Worm (Caenorhabditis elegans) whole organism, mixed stage, embryonic: Measurements from ENCODE around the gene clec-167.

Experiments
- M03D4.4 ChIP-seq: sonication (generic microtip); optimal IDR thresholded peaks from 2 replicates; lab custom pipeline; 2017; ENCODE audit warnings: mild to moderate bottlenecking, missing genetic modification characterization, missing compliant biosample characterization
- bed-3 ChIP-seq: fragments of 200-800 bp; sonication (Bioruptor generic); optimal IDR thresholded peaks from 3 replicates; lab custom pipeline; 2018; ENCODE audit warnings: mild to moderate bottlenecking, missing genetic modification characterization, moderate library complexity, missing compliant biosample characterization
- blmp-1 ChIP-seq: fragments of 150-350 bp; optimal IDR thresholded peaks from 2 replicates; lab custom pipeline; 2014; ENCODE audit warnings: missing biosample characterization, missing genetic modification characterization
- ceh-43 ChIP-seq: fragments of 200-800 bp; sonication (Bioruptor generic); optimal IDR thresholded peaks from 2 replicates; lab custom pipeline; 2018; ENCODE audit warnings: mild to moderate bottlenecking, missing genetic modification characterization, moderate library complexity, missing compliant biosample characterization
- ceh-83 ChIP-seq: fragments of 200-800 bp; sonication (Bioruptor generic); optimal IDR thresholded peaks from 2 replicates; lab custom pipeline; 2018; ENCODE audit warnings: mild to moderate bottlenecking, missing genetic modification characterization, missing compliant biosample characterization
- ces-1 ChIP-seq: fragments of 150-350 bp; optimal IDR thresholded peaks from 2 replicates; lab custom pipeline; 2014; ENCODE audit warnings: missing biosample characterization, missing genetic modification reagents, missing genetic modification characterization
- cnd-1 ChIP-seq: fragments of 200-800 bp; sonication (Bioruptor generic); optimal IDR thresholded peaks from 2 replicates; lab custom pipeline; 2018; ENCODE audit warnings: mild to moderate bottlenecking, missing genetic modification characterization, missing compliant biosample characterization
- drap-1 ChIP-seq: fragments of 200-800 bp; sonication (Bioruptor generic); optimal IDR thresholded peaks from 3 replicates; lab custom pipeline; 2018; ENCODE audit warnings: mild to moderate bottlenecking, missing genetic modification characterization, missing compliant biosample characterization
- elt-1 ChIP-seq: sonication (generic microtip); optimal IDR thresholded peaks from 2 replicates; lab custom pipeline; 2017; ENCODE audit warnings: missing genetic modification characterization, mild to moderate bottlenecking, missing compliant biosample characterization, antibody characterized with exemption, moderate library complexity, borderline replicate concordance; ENCODE audit not compliant: insufficient read depth
- flh-1 ChIP-seq: fragments of 200-800 bp; sonication (Bioruptor generic); optimal IDR thresholded peaks from 2 replicates; lab custom pipeline; 2018; ENCODE audit warnings: mild to moderate bottlenecking, missing genetic modification characterization, moderate library complexity, missing compliant biosample characterization
- ham-2 ChIP-seq: fragments of 200-800 bp; sonication (Bioruptor generic); optimal IDR thresholded peaks from 2 replicates; lab custom pipeline; 2018; ENCODE audit warnings: mild to moderate bottlenecking, missing genetic modification characterization, missing compliant biosample characterization
- hlh-1 ChIP-seq: fragments of 150-350 bp; optimal IDR thresholded peaks from 2 replicates; lab custom pipeline; 2014; ENCODE audit warnings: missing biosample characterization, missing genetic modification reagents, missing genetic modification characterization
- lin-13 ChIP-seq: fragments of 150-350 bp; optimal IDR thresholded peaks from 2 replicates; lab custom pipeline; 2014; ENCODE audit warnings: missing biosample characterization, missing genetic modification characterization
- lin-32 ChIP-seq: fragments of 200-800 bp; sonication (Bioruptor generic); optimal IDR thresholded peaks from 2 replicates; lab custom pipeline; 2018; ENCODE audit warnings: mild to moderate bottlenecking, missing genetic modification characterization, missing compliant biosample characterization
- lsy-2 ChIP-seq: fragments of 150-350 bp; optimal IDR thresholded peaks from 2 replicates; lab custom pipeline; 2014; ENCODE audit warnings: missing biosample characterization, missing genetic modification characterization
- mab-5 ChIP-seq: fragments of 150-350 bp; optimal IDR thresholded peaks from 2 replicates; lab custom pipeline; 2014; ENCODE audit warnings: missing biosample characterization, missing genetic modification characterization
- mep-1 ChIP-seq: fragments of 150-350 bp; optimal IDR thresholded peaks from 2 replicates; lab custom pipeline; 2017; ENCODE audit warnings: missing biosample characterization, missing genetic modification reagents, missing genetic modification characterization, inconsistent platforms
- mls-2 ChIP-seq: sonication (generic microtip); optimal IDR thresholded peaks from 2 replicates; lab custom pipeline; 2016; ENCODE audit warnings: mild to moderate bottlenecking, missing genetic modification characterization, moderate library complexity, missing compliant biosample characterization
- nhr-12 ChIP-seq: fragments of 150-350 bp; optimal IDR thresholded peaks from 2 replicates; lab custom pipeline; 2014; ENCODE audit warnings: missing biosample characterization, missing genetic modification characterization
- nhr-2 ChIP-seq: fragments of 150-350 bp; optimal IDR thresholded peaks from 2 replicates; lab custom pipeline; 2014; ENCODE audit warnings: missing biosample characterization, missing genetic modification characterization
- nhr-237 ChIP-seq: fragments of 150-350 bp; optimal IDR thresholded peaks from 2 replicates; lab custom pipeline; 2014; ENCODE audit warnings: missing biosample characterization, missing genetic modification characterization
- nhr-28 ChIP-seq: fragments of 150-350 bp; optimal IDR thresholded peaks from 2 replicates; lab custom pipeline; 2014; ENCODE audit warnings: missing biosample characterization, missing genetic modification characterization
- pha-4 ChIP-seq: fragments of 150-350 bp; optimal IDR thresholded peaks from 2 replicates; lab custom pipeline; 2018; ENCODE audit warnings: missing biosample characterization, missing genetic modification reagents, missing genetic modification characterization
- sem-2 ChIP-seq: fragments of 200-800 bp; sonication (Bioruptor generic); optimal IDR thresholded peaks from 2 replicates; lab custom pipeline; 2018; ENCODE audit warnings: mild to moderate bottlenecking, missing genetic modification characterization, missing compliant biosample characterization
- snpc-4 ChIP-seq: fragments of 150-350 bp; optimal IDR thresholded peaks from 2 replicates; lab custom pipeline; 2014; ENCODE audit warnings: missing biosample characterization, missing genetic modification characterization
- sptf-1 ChIP-seq: sonication (generic microtip); optimal IDR thresholded peaks from 2 replicates; lab custom pipeline; 2017; ENCODE audit warnings: mild to moderate bottlenecking, missing genetic modification characterization, moderate library complexity, missing compliant biosample characterization
- tbx-8 ChIP-seq: fragments of 200-800 bp; sonication (Bioruptor generic); optimal IDR thresholded peaks from 2 replicates; lab custom pipeline; 2018; ENCODE audit warnings: mild to moderate bottlenecking, missing genetic modification characterization, moderate library complexity, missing compliant biosample characterization
- unc-120 ChIP-seq: sonication (generic microtip); optimal IDR thresholded peaks from 2 replicates; lab custom pipeline; 2017; ENCODE audit warnings: missing genetic modification characterization, missing compliant biosample characterization; ENCODE audit not compliant: poor library complexity, severe bottlenecking
- unc-39 ChIP-seq: fragments of 150-350 bp; optimal IDR thresholded peaks from 2 replicates; lab custom pipeline; 2014; ENCODE audit warnings: missing biosample characterization, missing genetic modification characterization
- unc-62 ChIP-seq: fragments of 150-350 bp; optimal IDR thresholded peaks from 2 replicates; lab custom pipeline; 2014; ENCODE audit warnings: missing biosample characterization, missing genetic modification reagents, missing genetic modification characterization
- zip-8 ChIP-seq: fragments of 150-350 bp; optimal IDR thresholded peaks from 2 replicates; lab custom pipeline; 2014; ENCODE audit warnings: missing biosample characterization, missing genetic modification characterization
- ztf-11 ChIP-seq: fragments of 150-350 bp; optimal IDR thresholded peaks from 2 replicates; lab custom pipeline; 2014; ENCODE audit warnings: missing biosample characterization, missing genetic modification characterization

Gene clec-167

ce11 chrIV:1266138-1266537, 10.6 kb upstream of the clec-167 start:
- TF ChIP-seq blmp-1 (tag; lab: Kevin White, UChicago) = no peak
- TF ChIP-seq nhr-12 (tag; lab: Kevin White, UChicago) = no peak
- no peak for TF ChIP-seq tbx-8 (GFP tag; lab: Kevin White, UChicago)
- TF ChIP-seq sptf-1 = no peak
- TF ChIP-seq hlh-1 (tag; lab: Kevin White, UChicago) = no peak
- TF ChIP-seq, all 35 proteins: peak for 0

DNA sequence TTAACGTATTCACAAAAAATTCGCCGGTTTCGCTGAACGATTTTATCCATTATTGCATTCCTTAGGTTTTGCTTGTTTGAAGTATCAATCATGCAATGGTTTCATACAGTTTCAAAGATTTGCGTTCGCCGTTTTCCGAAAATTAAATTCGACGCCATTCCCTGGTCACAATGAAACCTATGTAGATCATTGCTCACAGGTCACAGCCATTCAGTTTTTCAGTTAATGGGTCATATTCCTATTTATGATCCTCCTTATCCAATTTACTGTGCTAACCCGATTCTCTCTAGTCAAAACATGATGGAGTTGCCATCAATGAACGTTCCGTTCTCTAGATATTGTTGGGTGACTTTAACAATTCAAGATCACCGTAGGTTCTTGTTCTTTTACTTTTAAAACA, 9.4 kb upstream of the clec-167 start, which contains the start of gene F38A1.13:
F38A1.13 (plus strand) TSS at position 301 of the 400 bp plus-strand sequence.
- no peak for TF ChIP-seq lin-32 (GFP tag; lab: Kevin White, UChicago)
- TF ChIP-seq snpc-4 (tag; lab: Kevin White, UChicago) = no peak
- TF ChIP-seq ces-1 (GFP tag; lab: Kevin White, UChicago) = no peak
- TF ChIP-seq, all 35 proteins: peak for 0

ce11 chrIV:1261930-1262329, 6.4 kb upstream of the clec-167 start:
- no peak for TF ChIP-seq nhr-237
- no peak for TF ChIP-seq flh-1
- no peak for TF ChIP-seq ztf-11 (tag; lab: Kevin White, UChicago)
- TF ChIP-seq mep-1 (tag; lab: Kevin White, UChicago) = no peak
- no peak for TF ChIP-seq unc-120 (tag; lab: Kevin White, UChicago)
- no peak for TF ChIP-seq pha-4 (tag; lab: Kevin White, UChicago)
- TF ChIP-seq sptf-1 = no peak
- no peak for TF ChIP-seq nhr-2
- TF ChIP-seq snpc-4 (tag; lab: Kevin White, UChicago) = no peak
- no peak for TF ChIP-seq unc-39 (tag; lab: Kevin White, UChicago)
- TF ChIP-seq mab-5 (tag; lab: Kevin White, UChicago) = no peak
- TF ChIP-seq ceh-83 = no peak
- no peak for TF ChIP-seq zip-8 (tag; lab: Kevin White, UChicago)
- TF ChIP-seq unc-62 (GFP tag; lab: Kevin White, UChicago) = no peak
- TF ChIP-seq ces-1 (GFP tag; lab: Kevin White, UChicago) = no peak
- no peak for TF ChIP-seq bed-3
- no peak for TF ChIP-seq ham-2

ce11 chrIV:1261024-1261423, 5.5 kb upstream of the clec-167 start, which contains the start of gene clec-169:
Gene clec-169 (plus strand): TSS chrIV:1261324.
- TF ChIP-seq M03D4.4 (tag; lab: Kevin White, UChicago) (no peak), nhr-12 (tag; lab: Kevin White, UChicago) (no peak), cnd-1 (tag; lab: Kevin White, UChicago) (no peak), lsy-2 (tag; lab: Kevin White, UChicago) (no peak), mab-5 (tag; lab: Kevin White, UChicago) (no peak), unc-62 (GFP tag; lab: Kevin White, UChicago) (no peak), flh-1 (no peak), lin-32 (GFP tag; lab: Kevin White, UChicago) (no peak), sem-2 (GFP tag; lab: Kevin White, UChicago) (no peak), nhr-2 (no peak), zip-8 (tag; lab: Kevin White, UChicago) (no peak), drap-1 (GFP tag; lab: Kevin White, UChicago) (no peak), nhr-237 (no peak)

ce11 chrIV:1260474-1260873, 4.9 kb upstream of the clec-167 start:
- TF ChIP-seq ces-1 (GFP tag; lab: Kevin White, UChicago) = no peak
- no peak for TF ChIP-seq blmp-1 (tag; lab: Kevin White, UChicago)
- TF ChIP-seq nhr-28 = no peak
- no peak for TF ChIP-seq unc-39 (tag; lab: Kevin White, UChicago)
- TF ChIP-seq elt-1 (tag; lab: Kevin White, UChicago) = no peak
- no peak for TF ChIP-seq lin-13 (tag; lab: Kevin White, UChicago)
- TF ChIP-seq ham-2 = no peak
- TF ChIP-seq nhr-237 = no peak
- TF ChIP-seq sem-2 (GFP tag; lab: Kevin White, UChicago) = no peak
- no peak for TF ChIP-seq tbx-8 (GFP tag; lab: Kevin White, UChicago)

DNA sequence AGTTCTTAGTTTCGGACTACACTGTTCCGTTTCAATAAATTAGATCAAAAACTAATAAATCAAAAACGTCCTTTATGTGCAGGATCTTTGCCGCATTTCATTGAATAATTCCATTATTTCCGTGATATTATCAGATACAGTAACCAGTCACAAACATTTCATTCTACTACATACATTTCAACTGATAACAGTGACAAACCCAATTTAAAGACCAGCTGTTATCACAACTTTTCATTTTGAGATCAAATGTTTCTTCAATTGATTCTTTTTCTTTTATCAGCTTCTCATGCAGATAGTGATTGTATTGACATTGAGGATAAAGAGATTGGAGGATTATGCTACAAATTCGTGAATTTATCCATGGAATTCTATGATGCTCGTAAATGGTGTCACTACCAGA, 1.2 kb upstream of the clec-167 start, which contains the start of gene clec-168:
clec-168 (plus strand) TSS at position 247 of the 400 bp plus-strand sequence.
- TF ChIP-seq unc-62 (GFP tag; lab: Kevin White, UChicago) (no peak), lsy-2 (tag; lab: Kevin White, UChicago) (no peak), sem-2 (GFP tag; lab: Kevin White, UChicago) (no peak), M03D4.4 (tag; lab: Kevin White, UChicago) (no peak), ceh-43 (no peak), ces-1 (GFP tag; lab: Kevin White, UChicago) (no peak), mls-2 (no peak), bed-3 (no peak), pha-4 (tag; lab: Kevin White, UChicago) (no peak), nhr-2 (no peak), sptf-1 (no peak)
- TF ChIP-seq, all 35 proteins: peak for 0
